Fruit fly (Drosophila melanogaster) whole organism, adult: ENCODE measurements around the gene CG33288.

Source experiments
- CG12768 ChIP-seq: fragments of 200-800 bp; sonication (Bioruptor generic); optimal IDR thresholded peaks from 2 replicates; lab custom pipeline; 2017; ENCODE audit warnings: missing biosample characterization, missing genetic modification characterization, mild to moderate bottlenecking, moderate library complexity, missing genetic modification reagents
- CG14711 ChIP-seq: fragments of 200-800 bp; sonication (Bioruptor generic); optimal IDR thresholded peaks from 2 replicates; lab custom pipeline; 2018; ENCODE audit warnings: missing biosample characterization, mild to moderate bottlenecking, missing genetic modification characterization, moderate library complexity
- CG5204 ChIP-seq: fragments of 200-800 bp; sonication (Bioruptor generic); optimal IDR thresholded peaks from 2 replicates; lab custom pipeline; 2016; ENCODE audit warnings: missing biosample characterization, missing genetic modification characterization
- Clk ChIP-seq: fragments of 200-800 bp; sonication (Bioruptor generic); optimal IDR thresholded peaks from 2 replicates; lab custom pipeline; 2017; ENCODE audit warnings: missing biosample characterization, missing genetic modification characterization
- Hr96 ChIP-seq: fragments of 200-800 bp; sonication (Bioruptor generic); optimal IDR thresholded peaks from 2 replicates; lab custom pipeline; 2016; ENCODE audit warnings: missing biosample characterization, missing genetic modification characterization
- Mnt ChIP-seq: fragments of 200-800 bp; sonication (Bioruptor generic); optimal IDR thresholded peaks from 2 replicates; lab custom pipeline; 2016; ENCODE audit warnings: missing biosample characterization, mild to moderate bottlenecking, missing genetic modification characterization
- bab1 ChIP-seq: fragments of 200-800 bp; sonication (Bioruptor generic); optimal IDR thresholded peaks from 3 replicates; lab custom pipeline; 2019; ENCODE audit warnings: missing biosample characterization, mild to moderate bottlenecking, missing genetic modification characterization, moderate library complexity
- cnc ChIP-seq, 2 experiments: fragments of >200 bp; optimal IDR thresholded peaks; 2 replicates each; lab custom pipeline; 2017
- kay ChIP-seq: fragments of 200-800 bp; sonication (Bioruptor generic); peaks from one replicate; lab custom pipeline; 2016; ENCODE audit warnings: missing biosample characterization, missing genetic modification characterization, borderline replicate concordance
- tj ChIP-seq: fragments of 200-800 bp; sonication (Bioruptor generic); optimal IDR thresholded peaks from 3 replicates; lab custom pipeline; 2017; ENCODE audit warnings: missing biosample characterization, mild to moderate bottlenecking, missing genetic modification characterization, moderate library complexity

DNA sequence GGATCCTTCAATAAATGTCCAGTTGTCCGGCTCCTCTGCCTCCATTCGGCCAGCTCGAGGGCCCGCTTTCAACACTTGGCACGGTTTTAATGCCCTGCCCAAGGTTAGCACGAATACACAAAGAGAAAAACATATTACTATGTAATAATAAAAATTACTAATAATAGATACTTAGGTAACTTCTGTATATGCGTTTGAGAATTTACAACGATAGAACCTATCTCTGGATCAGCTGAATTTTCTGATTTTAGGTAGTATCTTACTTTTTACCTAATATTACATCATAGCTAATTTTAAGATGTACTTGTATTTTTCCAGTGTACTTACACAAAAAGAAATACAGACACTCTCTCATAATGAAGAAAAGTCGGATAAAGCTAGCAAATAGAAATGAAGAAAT, 41.9 kb upstream of the CG33288 start:
- TF ChIP-seq bab1 (no peak), tj (GFP tag; lab: Kevin White, UChicago) (no peak), kay (GFP tag; lab: Kevin White, UChicago) (no peak), cnc (optimal IDR thresholded peaks at IDR 0.05; lab: Kevin White, UChicago) (no peak), Mnt (GFP tag; lab: Kevin White, UChicago) (no peak), CG14711 (tag; lab: Kevin White, UChicago) (no peak), CG12768 (GFP tag; lab: Kevin White, UChicago) (no peak), Hr96 (no peak), Clk (GFP tag; lab: Kevin White, UChicago) (no peak), CG5204 (GFP tag; lab: Kevin White, UChicago) (no peak)
